Worm (Caenorhabditis elegans): Measurements from ENCODE around the gene clec-55.

The clec-55 gene

ce11 chrV:14476680-14477079 lies 2.4 kb upstream of the clec-55 start, which contains the start of gene clec-54:
TSS of gene clec-54 (plus strand) at chrV:14476903.
- TF ChIP-seq F44E2.7 (GFP tag; IDR thresholded peaks at IDR 0.05) (no peak), egl-27 (tag; optimal IDR thresholded peaks at IDR 0.05) (no peak), hlh-11 (tag; optimal IDR thresholded peaks at IDR 0.05) (peak; percentile 17), lir-3 (tag; optimal IDR thresholded peaks at IDR 0.05) (no peak), daf-8 (GFP tag; IDR thresholded peaks at IDR 0.05) (no peak), T26A8.4 (GFP tag; IDR thresholded peaks at IDR 0.05) (no peak), nhr-10 (tag; optimal IDR thresholded peaks at IDR 0.05) (no peak), tra-1 (GFP tag; IDR thresholded peaks at IDR 0.05) (0 out of 2 replicates have a peak, but pooled peaks have one; percentile 27), unc-62 (GFP tag; optimal IDR thresholded peaks at IDR 0.05 in 1 of 2) (peak in 1 of 2 experiments; percentile 43), unc-62 (tag; optimal IDR thresholded peaks at IDR 0.05) (no peak), nhr-28 (tag; optimal IDR thresholded peaks at IDR 0.05) (peak; percentile 18), lin-38 (GFP tag; IDR thresholded peaks at IDR 0.05) (no peak), dve-1 (tag; optimal IDR thresholded peaks at IDR 0.05; ENCODE audit: insufficient read depth) (peak; percentile 12), tag-97 (GFP tag; IDR thresholded peaks at IDR 0.05) (no peak), cey-2 (tag; optimal IDR thresholded peaks at IDR 0.05; ENCODE audit: borderline replicate concordance, insufficient read depth) (no peak), ces-1 (GFP tag; optimal IDR thresholded peaks at IDR 0.05) (no peak), nhr-25 (tag; optimal IDR thresholded peaks at IDR 0.05; ENCODE audit: borderline replicate concordance, insufficient read depth) (no peak), daf-16 (GFP tag; optimal IDR thresholded peaks at IDR 0.05) (no peak), daf-16 (tag; optimal IDR thresholded peaks at IDR 0.05) (peak; percentile 37), hlh-30 (tag; optimal IDR thresholded peaks at IDR 0.05; ENCODE audit: insufficient read depth) (no peak), pqm-1 (tag; optimal IDR thresholded peaks at IDR 0.05) (no peak), lin-39 (tag; optimal IDR thresholded peaks at IDR 0.05) (no peak), egl-43 (GFP tag; IDR thresholded peaks at IDR 0.05) (no peak), F10B5.3 (tag; optimal IDR thresholded peaks at IDR 0.05) (no peak), ceh-20 (GFP tag; IDR thresholded peaks at IDR 0.05) (no peak), rbr-2 (tag; optimal IDR thresholded peaks at IDR 0.05) (no peak), nhr-77 (tag; optimal IDR thresholded peaks at IDR 0.05) (no peak), daf-12 (tag; optimal IDR thresholded peaks at IDR 0.05) (no peak), pha-4 (GFP tag; IDR thresholded peaks at IDR 0.05) (no peak), pha-4 (tag; optimal IDR thresholded peaks at IDR 0.05) (no peak), nhr-102 (tag; optimal IDR thresholded peaks at IDR 0.05) (no peak), nhr-42 (GFP tag; IDR thresholded peaks at IDR 0.05) (no peak), madf-9 (GFP tag; conservative IDR thresholded peaks at IDR 0.05) (no peak), php-3 (GFP tag; IDR thresholded peaks at IDR 0.05) (no peak), gei-8 (GFP tag; optimal IDR thresholded peaks at IDR 0.05) (no peak), dmd-6 (GFP tag; IDR thresholded peaks at IDR 0.05) (peak; percentile 49; the same call in 1 of the 2 replicates), mes-2 (tag; optimal IDR thresholded peaks at IDR 0.05; ENCODE audit: poor library complexity, severe bottlenecking) (no peak)

- no peak for TF ChIP-seq snpc-4 (tag; optimal IDR thresholded peaks at IDR 0.05)
- TF ChIP-seq nhr-77 (tag; optimal IDR thresholded peaks at IDR 0.05): no peak
- TF ChIP-seq spr-3 (GFP tag; optimal IDR thresholded peaks at IDR 0.05): no peak
- no peak for TF ChIP-seq zip-11 (GFP tag; IDR thresholded peaks at IDR 0.05)
- no peak for TF ChIP-seq F10B5.3 (tag; optimal IDR thresholded peaks at IDR 0.05)
- no peak for TF ChIP-seq vab-7 (GFP tag; IDR thresholded peaks at IDR 0.05)
- no peak for TF ChIP-seq unc-39 (tag; optimal IDR thresholded peaks at IDR 0.05)
- peak; percentile 83 for TF ChIP-seq set-16 (GFP tag; IDR thresholded peaks at IDR 0.05)
Measured at ce11 chrV:14480533-14480932, 1.5 kb downstream of the clec-55 start.

Measured in whole organism, L4 larva.